Fruit fly (Drosophila melanogaster) whole organism, prepupa: ENCODE measurements around the gene CG32313.

ENCODE experiments used
- Blimp-1 ChIP-seq: fragments of 200-800 bp; sonication (Bioruptor generic); optimal IDR thresholded peaks from 3 replicates; lab custom pipeline; 2017; ENCODE audit warnings: missing biosample characterization, missing genetic modification characterization, mild to moderate bottlenecking, moderate library complexity, missing genetic modification reagents
- CG10669 ChIP-seq: fragments of 200-800 bp; sonication (Bioruptor generic); optimal IDR thresholded peaks from 3 replicates; lab custom pipeline; 2018; ENCODE audit warnings: missing biosample characterization, mild to moderate bottlenecking, missing genetic modification characterization, moderate library complexity
- CG11902 ChIP-seq: fragments of 200-800 bp; sonication (Bioruptor generic); optimal IDR thresholded peaks from 3 replicates; lab custom pipeline; 2016; ENCODE audit warnings: missing biosample characterization, missing genetic modification characterization
- CG34406 ChIP-seq: fragments of 200-800 bp; sonication (Bioruptor generic); optimal IDR thresholded peaks from 3 replicates; lab custom pipeline; 2016; ENCODE audit warnings: missing biosample characterization, missing genetic modification characterization
- CG8119 ChIP-seq: fragments of 200-800 bp; sonication (Bioruptor generic); IDR thresholded peaks from 3 replicates; pipeline ENCODE4 v1.3.6; 2022; ENCODE audit warnings: missing biosample characterization, missing genetic modification characterization
- Met ChIP-seq: fragments of 200-800 bp; sonication (Bioruptor generic); optimal IDR thresholded peaks from 3 replicates; lab custom pipeline; 2016; ENCODE audit warnings: missing biosample characterization, missing genetic modification characterization
- eg ChIP-seq: fragments of 200-800 bp; sonication (Bioruptor generic); IDR thresholded peaks from 3 replicates; pipeline ENCODE4 v1.3.6; 2022; ENCODE audit warnings: missing biosample characterization, missing genetic modification characterization
- fd85E ChIP-seq: fragments of 200-800 bp; sonication (Bioruptor generic); optimal IDR thresholded peaks from 3 replicates; lab custom pipeline; 2016; ENCODE audit warnings: missing biosample characterization, missing genetic modification characterization

DNA sequence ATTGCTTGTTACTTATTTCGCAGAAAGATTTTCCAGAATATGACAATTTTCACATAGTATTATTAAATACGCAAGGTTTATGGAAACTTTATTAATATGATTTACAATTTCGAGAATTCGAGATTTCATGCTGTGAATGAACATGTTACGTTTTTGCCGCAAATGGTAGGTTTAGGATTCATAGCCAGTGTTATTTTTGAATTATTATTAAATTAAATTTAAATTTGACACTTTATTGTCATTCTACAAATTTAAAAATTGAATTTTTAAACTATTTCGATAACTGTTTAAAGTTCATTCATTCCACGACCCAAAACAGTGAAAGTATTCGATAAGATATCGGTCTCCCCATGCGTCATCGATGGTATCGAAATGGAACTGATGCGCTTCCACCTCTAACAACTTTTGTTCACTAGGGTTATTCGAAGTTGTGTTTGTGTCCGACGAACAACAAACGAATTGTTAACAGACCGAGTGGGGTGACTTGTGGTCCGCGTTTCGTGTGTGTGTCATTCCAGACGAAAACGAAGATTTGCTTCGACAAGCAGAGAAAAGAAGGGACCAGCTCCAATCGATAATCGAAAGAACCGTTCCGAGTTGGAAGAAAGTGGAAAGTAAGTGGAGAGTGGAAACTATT, at the start of gene CG32313, which contains the start of gene Pcyt1:
- TF ChIP-seq CG11902 (no peak), eg (GFP tag; lab: Robert Waterston, UW) (no peak), fd85E (GFP tag; lab: Kevin White, UChicago) (no peak), Met (GFP tag; lab: Kevin White, UChicago) (no peak), CG10669 (GFP tag; lab: Kevin White, UChicago) (no peak), CG34406 (GFP tag; lab: Kevin White, UChicago) (no peak), Blimp-1 (no peak), CG8119 (GFP tag; lab: Robert Waterston, UW) (no peak)
